Worm (Caenorhabditis elegans): ENCODE data around the gene srz-47.

The srz-47 gene

ce11 chrV:17198926-17199325 is 6.8 kb upstream of the srz-47 start, which contains the start of gene srz-96:
Gene srz-96, plus strand, starts transcription at chrV:17199226.
- no peak for TF ChIP-seq gmeb-1 (tag; optimal IDR thresholded peaks at IDR 0.05)
- no peak for TF ChIP-seq nhr-23 (tag; optimal IDR thresholded peaks at IDR 0.05)
- TF ChIP-seq nhr-25 (tag; optimal IDR thresholded peaks at IDR 0.05) = no peak
- TF ChIP-seq ztf-11 (tag; optimal IDR thresholded peaks at IDR 0.05) = no peak
- no peak for TF ChIP-seq ceh-16 (tag; optimal IDR thresholded peaks at IDR 0.05)
- TF ChIP-seq elt-1 (tag; optimal IDR thresholded peaks at IDR 0.05) = no peak
- no peak for TF ChIP-seq blmp-1 (tag; optimal IDR thresholded peaks at IDR 0.05; ENCODE audit: insufficient read depth)
- no peak for TF ChIP-seq nhr-10 (tag; optimal IDR thresholded peaks at IDR 0.05)
- no peak for TF ChIP-seq lsy-2 (tag; optimal IDR thresholded peaks at IDR 0.05)

ce11 chrV:17190399-17190798 is 1.7 kb downstream of the srz-47 start, which contains the start of gene str-199:
Gene str-199, minus strand, starts transcription at chrV:17190499.
- TF ChIP-seq nhr-10 (tag; optimal IDR thresholded peaks at IDR 0.05) (no peak), nhr-6 (tag; optimal IDR thresholded peaks at IDR 0.05) (no peak), ama-1 (optimal IDR thresholded peaks at IDR 0.05) (no peak), sma-3 (GFP tag; optimal IDR thresholded peaks at IDR 0.05) (no peak), Y55F3AM.14 (GFP tag; optimal IDR thresholded peaks at IDR 0.05) (no peak), nhr-12 (tag; optimal IDR thresholded peaks at IDR 0.05) (no peak)

ce11 chrV:17182045-17182444 is 10.1 kb downstream of the srz-47 start, which contains the start of gene srh-159:
Gene srh-159, plus strand, starts transcription at chrV:17182345.
- TF ChIP-seq nhr-12 (tag; optimal IDR thresholded peaks at IDR 0.05) (no peak), lin-39 (tag; optimal IDR thresholded peaks at IDR 0.05) (no peak), snpc-4 (tag; optimal IDR thresholded peaks at IDR 0.05) (no peak), alr-1 (tag; optimal IDR thresholded peaks at IDR 0.05) (no peak), nhr-21 (tag; optimal IDR thresholded peaks at IDR 0.05) (no peak), lsy-2 (tag; optimal IDR thresholded peaks at IDR 0.05) (no peak), crh-2 (tag; optimal IDR thresholded peaks at IDR 0.05) (no peak), nhr-129 (tag; optimal IDR thresholded peaks at IDR 0.05) (no peak), mab-5 (tag; optimal IDR thresholded peaks at IDR 0.05) (no peak), Y55F3AM.14 (GFP tag; optimal IDR thresholded peaks at IDR 0.05) (no peak), sem-4 (tag; optimal IDR thresholded peaks at IDR 0.05) (no peak)

ce11 chrV:17178457-17178856 is 13.7 kb downstream of the srz-47 start, which contains the start of gene srh-174:
Gene srh-174, plus strand, starts transcription at chrV:17178757.
- no peak for TF ChIP-seq nhr-11 (tag; optimal IDR thresholded peaks at IDR 0.05)
- TF ChIP-seq nhr-77 (tag; optimal IDR thresholded peaks at IDR 0.05) = no peak
- no peak for TF ChIP-seq ztf-4 (tag; optimal IDR thresholded peaks at IDR 0.05)
- no peak for TF ChIP-seq lin-39 (tag; optimal IDR thresholded peaks at IDR 0.05)
- no peak for TF ChIP-seq nhr-10 (tag; optimal IDR thresholded peaks at IDR 0.05)
- TF ChIP-seq mdl-1 (tag; optimal IDR thresholded peaks at IDR 0.05) = no peak

- TF ChIP-seq lin-39 (tag; optimal IDR thresholded peaks at IDR 0.05) (no peak), nhr-129 (tag; optimal IDR thresholded peaks at IDR 0.05) (no peak), sma-3 (GFP tag; optimal IDR thresholded peaks at IDR 0.05) (no peak), F13H6.1 (tag; optimal IDR thresholded peaks at IDR 0.05) (no peak), nhr-11 (tag; optimal IDR thresholded peaks at IDR 0.05) (no peak), lin-13 (GFP tag; optimal IDR thresholded peaks at IDR 0.05) (no peak), gmeb-1 (tag; optimal IDR thresholded peaks at IDR 0.05) (no peak), fos-1 (tag; optimal IDR thresholded peaks at IDR 0.05) (no peak), aly-2 (tag; optimal IDR thresholded peaks at IDR 0.05) (no peak), unc-62 (GFP tag; optimal IDR thresholded peaks at IDR 0.05) (no peak), sem-4 (tag; optimal IDR thresholded peaks at IDR 0.05) (no peak), nhr-21 (tag; optimal IDR thresholded peaks at IDR 0.05) (no peak), dmd-4 (tag; optimal IDR thresholded peaks at IDR 0.05) (no peak)
Observed at ce11 chrV:17177967-17178366, 14.2 kb downstream of the srz-47 start, which contains the start of gene srsx-1. Gene srsx-1, minus strand, starts transcription at chrV:17178067.

ce11 chrV:17173738-17174137 is 18.4 kb downstream of the srz-47 start, which contains the start of gene srbc-25:
Gene srbc-25, plus strand, starts transcription at chrV:17174038.
- TF ChIP-seq mbf-1 (tag; optimal IDR thresholded peaks at IDR 0.05) (no peak), ceh-16 (tag; optimal IDR thresholded peaks at IDR 0.05) (no peak), ZK546.5 (tag; optimal IDR thresholded peaks at IDR 0.05) (no peak)

Measured in whole organism, L2 larva.